Worm (Caenorhabditis elegans): ENCODE measurements around the gene sru-8.

Gene sru-8

ce11 chrV:9803176-9803575, 40.5 kb upstream of the sru-8 start, which contains the start of gene sru-39:
Gene sru-39 (plus strand): TSS chrV:9803476.
- TF ChIP-seq efl-1 (optimal IDR thresholded peaks at IDR 0.05) (no peak), efl-1 (GFP tag; optimal IDR thresholded peaks at IDR 0.05 in 1 of 2) (peak in 1 of 2 experiments; percentile 72), nhr-85 (tag) (no peak)

ce11 chrV:9805161-9805560, 38.5 kb upstream of the sru-8 start, which contains the start of gene sru-37:
Gene sru-37 (plus strand): TSS chrV:9805461.
- TF ChIP-seq unc-98 (GFP tag; IDR thresholded peaks at IDR 0.05) (no peak), rnt-1 (tag; optimal IDR thresholded peaks at IDR 0.05) (no peak), efl-1 (optimal IDR thresholded peaks at IDR 0.05) (no peak), efl-1 (GFP tag; optimal IDR thresholded peaks at IDR 0.05 in 1 of 2) (no peak), ceh-63 (GFP tag; optimal IDR thresholded peaks at IDR 0.05) (no peak), grh-1 (GFP tag; IDR thresholded peaks at IDR 0.05) (no peak), ces-1 (GFP tag; optimal IDR thresholded peaks at IDR 0.05) (no peak), pax-3 (tag; optimal IDR thresholded peaks at IDR 0.05) (no peak), hlh-4 (tag; optimal IDR thresholded peaks at IDR 0.05) (no peak), elt-2 (tag; optimal IDR thresholded peaks at IDR 0.05) (no peak), mab-9 (GFP tag; IDR thresholded peaks at IDR 0.05) (no peak), fkh-10 (GFP tag; optimal IDR thresholded peaks at IDR 0.05) (no peak)

ce11 chrV:9811154-9811553, 32.5 kb upstream of the sru-8 start, which contains the start of gene sru-29:
Gene sru-29 (plus strand): TSS chrV:9811454.
- no peak for TF ChIP-seq alr-1 (tag; optimal IDR thresholded peaks at IDR 0.05; ENCODE audit: borderline replicate concordance)
- peak; percentile 4 for TF ChIP-seq hlh-4 (tag; optimal IDR thresholded peaks at IDR 0.05)

- TF ChIP-seq blmp-1 (tag; optimal IDR thresholded peaks at IDR 0.05): no peak
- TF ChIP-seq xbp-1 (tag; optimal IDR thresholded peaks at IDR 0.05): no peak
These were observed 31.4 kb upstream of the sru-8 start for ce11 chrV:9812216-9812615.

ce11 chrV:9813527-9813926, 30.1 kb upstream of the sru-8 start, which contains the start of gene sru-30:
Gene sru-30 (plus strand): TSS chrV:9813827.
- TF ChIP-seq tbx-2 (tag; optimal IDR thresholded peaks at IDR 0.05): no peak
- TF ChIP-seq hlh-17 (GFP tag; optimal IDR thresholded peaks at IDR 0.05; ENCODE audit: borderline replicate concordance): no peak
- no peak for TF ChIP-seq lin-13 (GFP tag; optimal IDR thresholded peaks at IDR 0.05)
- no peak for TF ChIP-seq ama-1 (optimal IDR thresholded peaks at IDR 0.05)
- no peak for TF ChIP-seq ceh-63 (GFP tag; optimal IDR thresholded peaks at IDR 0.05)
- TF ChIP-seq nhr-12 (tag; optimal IDR thresholded peaks at IDR 0.05): no peak
- no peak for TF ChIP-seq ztf-11 (tag; optimal IDR thresholded peaks at IDR 0.05)
- TF ChIP-seq elt-3 (tag; optimal IDR thresholded peaks at IDR 0.05): no peak
- no peak for TF ChIP-seq blmp-1 (tag; optimal IDR thresholded peaks at IDR 0.05)
- TF ChIP-seq hpl-2 (GFP tag; optimal IDR thresholded peaks at IDR 0.05): no peak
- TF ChIP-seq Y116A8C.19 (tag; optimal IDR thresholded peaks at IDR 0.05; ENCODE audit: borderline replicate concordance): no peak
- TF ChIP-seq mef-2 (tag; optimal IDR thresholded peaks at IDR 0.05): no peak
- no peak for TF ChIP-seq vab-15 (tag; optimal IDR thresholded peaks at IDR 0.05)
- TF ChIP-seq pax-3 (tag; optimal IDR thresholded peaks at IDR 0.05): no peak
- no peak for TF ChIP-seq isw-1 (GFP tag; IDR thresholded peaks at IDR 0.05)
- TF ChIP-seq ces-1 (GFP tag; optimal IDR thresholded peaks at IDR 0.05): no peak
- no peak for TF ChIP-seq tlp-1 (tag; optimal IDR thresholded peaks at IDR 0.05)
- no peak for TF ChIP-seq grh-1 (GFP tag; IDR thresholded peaks at IDR 0.05)
- no peak for TF ChIP-seq ceh-90 (tag; optimal IDR thresholded peaks at IDR 0.05)

ce11 chrV:9816390-9816789, 27.3 kb upstream of the sru-8 start, which contains the start of gene sru-31:
Gene sru-31 (plus strand): TSS chrV:9816690.
- TF ChIP-seq efl-1 (optimal IDR thresholded peaks at IDR 0.05): no peak
- peak in 1 of 2 experiments; percentile 58 for TF ChIP-seq efl-1 (GFP tag; optimal IDR thresholded peaks at IDR 0.05 in 1 of 2)
- no peak for TF ChIP-seq zip-4 (GFP tag; optimal IDR thresholded peaks at IDR 0.05)
- TF ChIP-seq nhr-12 (tag; optimal IDR thresholded peaks at IDR 0.05): no peak
